Fruit fly (Drosophila melanogaster): ENCODE data around the gene Kr-h2.

DNA sequence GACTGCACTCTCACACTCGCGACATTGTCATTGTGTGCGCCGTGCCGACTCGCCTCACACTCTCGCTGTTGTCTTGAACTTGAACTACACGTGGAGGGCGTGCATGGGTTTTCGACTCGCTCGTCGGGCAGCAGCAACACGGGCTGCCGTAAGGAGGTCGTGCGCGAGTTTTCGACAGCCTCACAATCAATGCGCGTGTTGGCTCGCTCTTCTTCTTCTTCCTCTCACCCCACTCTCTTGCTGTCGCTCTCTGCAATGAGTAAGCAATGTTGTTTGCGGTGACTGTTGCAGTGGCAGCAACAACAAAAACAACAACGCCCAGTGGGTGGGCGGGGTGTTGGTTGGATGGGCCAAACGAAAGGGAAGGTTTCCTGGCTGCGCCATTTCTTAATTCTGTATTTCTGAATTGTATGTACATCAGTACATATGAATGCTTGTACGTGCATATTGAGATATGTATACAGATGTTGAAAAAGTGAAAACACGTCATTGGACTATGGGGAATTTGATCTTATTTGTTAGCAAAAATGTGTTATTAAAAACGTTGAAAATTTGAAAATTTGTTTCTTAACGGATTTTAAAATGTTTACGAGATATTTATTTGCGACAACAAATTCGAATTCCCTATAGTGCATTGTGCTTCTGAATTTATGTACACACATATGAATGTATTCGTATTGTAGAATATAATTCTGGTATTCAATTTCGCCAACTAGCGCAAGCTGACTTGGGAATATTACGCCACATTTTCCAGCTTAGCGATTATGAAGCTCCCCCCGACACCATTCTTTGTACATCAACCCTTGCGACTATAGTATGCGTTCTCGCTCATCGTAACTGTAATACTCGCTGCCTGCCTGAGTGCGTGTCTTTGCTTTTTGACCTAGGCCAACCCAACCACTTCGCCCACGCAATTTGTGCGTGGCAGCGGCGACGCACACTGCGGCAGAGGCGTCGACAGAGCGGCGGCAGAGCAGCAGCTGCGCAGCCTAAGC is 17.9 kb downstream of the Kr-h2 start:
- no peak for TF ChIP-seq pan (optimal IDR thresholded peaks at IDR 0.05)
- peak; percentile 90 for TF ChIP-seq Dll (optimal IDR thresholded peaks at IDR 0.05)
- TF ChIP-seq psq (optimal IDR thresholded peaks at IDR 0.05): no peak
- TF ChIP-seq EcR (GFP tag; optimal IDR thresholded peaks at IDR 0.05): peak; percentile 92 to 97
- TF ChIP-seq usp (GFP tag; optimal IDR thresholded peaks at IDR 0.05): no peak

Data from whole organism.